Worm (Caenorhabditis elegans) whole organism, L4 larva: Measurements from ENCODE around the gene sdc-1.
A peak's percentile ranks its signal among the peaks of the same experiment; 100 is the strongest.

Experiments used
- F10B5.3 ChIP-seq: sonication (generic microtip); optimal IDR thresholded peaks from 2 replicates; lab custom pipeline; 2016; ENCODE audit warnings: mild to moderate bottlenecking, missing genetic modification characterization, missing compliant biosample characterization
- F37D6.2 ChIP-seq: sonication (generic microtip); optimal IDR thresholded peaks from 2 replicates; lab custom pipeline; 2016; ENCODE audit warnings: mild to moderate bottlenecking, missing genetic modification characterization, missing compliant biosample characterization
- R02D3.7 ChIP-seq: fragments of 150-350 bp; sonication (generic microtip); optimal IDR thresholded peaks from 3 replicates; lab custom pipeline; 2014; ENCODE audit warnings: missing biosample characterization, missing genetic modification characterization
- T26A8.4 ChIP-seq: fragments of 200-800 bp; sonication (Bioruptor generic); IDR thresholded peaks from 2 replicates; pipeline ENCODE4 v1.3.6; 2022; ENCODE audit warnings: missing genetic modification characterization, missing compliant biosample characterization
- Y5F2A.4 ChIP-seq: fragments of 200-800 bp; sonication (Bioruptor generic); optimal IDR thresholded peaks from 2 replicates; lab custom pipeline; 2018; ENCODE audit warnings: mild to moderate bottlenecking, missing genetic modification characterization, missing compliant biosample characterization
- Y75B8A.6 ChIP-seq: fragments of 200-800 bp; sonication (Bioruptor generic); IDR thresholded peaks from 2 replicates; pipeline ENCODE4 v1.3.6; 2022; ENCODE audit warnings: missing genetic modification reagents, missing genetic modification characterization, missing compliant biosample characterization
- aha-1 ChIP-seq: fragments of 150-350 bp; peaks from one replicate; lab custom pipeline; 2014; ENCODE audit warnings: missing biosample characterization, missing genetic modification characterization
- ceh-62 ChIP-seq: sonication (generic microtip); optimal IDR thresholded peaks from 2 replicates; lab custom pipeline; 2017; ENCODE audit warnings: missing biosample characterization, missing genetic modification characterization
- ces-1 ChIP-seq: fragments of 150-350 bp; sonication (generic microtip); optimal IDR thresholded peaks from 4 replicates; lab custom pipeline; 2014; ENCODE audit warnings: missing biosample characterization, missing genetic modification reagents, missing genetic modification characterization
- cey-2 ChIP-seq: sonication (generic microtip); optimal IDR thresholded peaks from 3 replicates; lab custom pipeline; 2017; ENCODE audit warnings: missing genetic modification characterization, mild to moderate bottlenecking, missing compliant biosample characterization, antibody characterized with exemption, borderline replicate concordance; ENCODE audit not compliant: insufficient read depth
- daf-16 ChIP-seq, 3 experiments: sonication (generic microtip); optimal IDR thresholded peaks; 2 replicates each; lab custom pipeline; 2016 to 2017; ENCODE audit warnings: missing genetic modification characterization in 3 of 3, missing genetic modification reagents in 3 of 3, mild to moderate bottlenecking in 2 of 3, missing compliant biosample characterization in 2 of 3, missing biosample characterization in 1 of 3, moderate library complexity in 1 of 3
- daf-19 ChIP-seq: fragments of 200-800 bp; sonication (Bioruptor generic); conservative IDR thresholded peaks from 2 replicates; pipeline ENCODE4 v1.3.6; 2022; ENCODE audit warnings: missing genetic modification characterization, missing compliant biosample characterization
- dmd-6 ChIP-seq: fragments of 200-800 bp; sonication (Bioruptor generic); IDR thresholded peaks from 2 replicates; pipeline ENCODE4 v1.3.6; 2022; ENCODE audit warnings: missing genetic modification reagents, missing genetic modification characterization, missing compliant biosample characterization
- dpl-1 ChIP-seq: fragments of 150-350 bp; optimal IDR thresholded peaks from 2 replicates; lab custom pipeline; 2014; ENCODE audit warnings: missing biosample characterization, missing genetic modification reagents, missing genetic modification characterization
- dve-1 ChIP-seq: sonication (generic microtip); optimal IDR thresholded peaks from 2 replicates; lab custom pipeline; 2017; ENCODE audit warnings: antibody characterized with exemption, mild to moderate bottlenecking, missing genetic modification characterization, missing compliant biosample characterization; ENCODE audit not compliant: insufficient read depth
- egl-43 ChIP-seq: fragments of 200-800 bp; sonication (Bioruptor generic); IDR thresholded peaks from 2 replicates; pipeline ENCODE4 v1.3.6; 2022; ENCODE audit warnings: missing genetic modification reagents, missing genetic modification characterization, missing compliant biosample characterization
- hlh-11 ChIP-seq: fragments of 200-800 bp; sonication (Bioruptor generic); optimal IDR thresholded peaks from 2 replicates; lab custom pipeline; 2018; ENCODE audit warnings: mild to moderate bottlenecking, missing genetic modification characterization, missing compliant biosample characterization
- hlh-30 ChIP-seq: sonication (generic microtip); optimal IDR thresholded peaks from 2 replicates; lab custom pipeline; 2017; ENCODE audit warnings: antibody characterized with exemption, mild to moderate bottlenecking, missing genetic modification characterization, missing compliant biosample characterization; ENCODE audit not compliant: insufficient read depth
- hmg-1.1 ChIP-seq: fragments of 200-800 bp; sonication (Bioruptor generic); IDR thresholded peaks from 2 replicates; pipeline ENCODE4 v1.3.6; 2022; ENCODE audit warnings: missing genetic modification reagents, missing genetic modification characterization, missing compliant biosample characterization
- jun-1 ChIP-seq: fragments of 150-350 bp; optimal IDR thresholded peaks from 2 replicates; lab custom pipeline; 2014; ENCODE audit warnings: missing biosample characterization, missing genetic modification reagents, missing genetic modification characterization
- lin-29 ChIP-seq: fragments of 200-800 bp; sonication (Bioruptor generic); IDR thresholded peaks from 2 replicates; pipeline ENCODE4 v1.3.6; 2022; ENCODE audit warnings: missing genetic modification reagents, missing genetic modification characterization, missing compliant biosample characterization
- madf-5 ChIP-seq, 2 experiments: fragments of 200-800 bp; sonication (Bioruptor generic); IDR thresholded peaks; 2 replicates each; pipeline ENCODE4 v1.3.6; 2022; ENCODE audit warnings: missing compliant biosample characterization in 2 of 2, missing genetic modification characterization in 2 of 2
- mdl-1 ChIP-seq, 2 experiments: fragments of 150-350 bp in 1 of 2; sonication (generic microtip) in 1 of 2; optimal IDR thresholded peaks; 2 replicates each; lab custom pipeline; 2014 to 2017; ENCODE audit warnings: missing biosample characterization in 2 of 2, missing genetic modification characterization in 2 of 2
- mxl-3 ChIP-seq: fragments of 200-800 bp; sonication (Bioruptor generic); optimal IDR thresholded peaks from 2 replicates; lab custom pipeline; 2018; ENCODE audit warnings: mild to moderate bottlenecking, missing genetic modification characterization, missing compliant biosample characterization
- nhr-102 ChIP-seq: sonication (generic microtip); optimal IDR thresholded peaks from 2 replicates; lab custom pipeline; 2016; ENCODE audit warnings: mild to moderate bottlenecking, missing genetic modification characterization, moderate library complexity, missing compliant biosample characterization
- nhr-111 ChIP-seq: fragments of 200-800 bp; sonication (Bioruptor generic); optimal IDR thresholded peaks from 2 replicates; lab custom pipeline; 2018; ENCODE audit warnings: mild to moderate bottlenecking, missing genetic modification characterization, missing compliant biosample characterization
- nhr-237 ChIP-seq: sonication (generic microtip); optimal IDR thresholded peaks from 2 replicates; lab custom pipeline; 2017; ENCODE audit warnings: missing biosample characterization, missing genetic modification characterization
- nhr-28 ChIP-seq: fragments of 150-350 bp; optimal IDR thresholded peaks from 2 replicates; lab custom pipeline; 2014; ENCODE audit warnings: missing biosample characterization, missing genetic modification characterization
- nhr-48 ChIP-seq: sonication (generic microtip); optimal IDR thresholded peaks from 2 replicates; lab custom pipeline; 2016; ENCODE audit warnings: mild to moderate bottlenecking, missing genetic modification characterization, missing compliant biosample characterization
- nhr-6 ChIP-seq: fragments of 150-350 bp; optimal IDR thresholded peaks from 2 replicates; lab custom pipeline; 2014; ENCODE audit warnings: missing biosample characterization, missing genetic modification characterization
- nhr-77 ChIP-seq: fragments of 150-350 bp; optimal IDR thresholded peaks from 2 replicates; lab custom pipeline; 2014; ENCODE audit warnings: missing biosample characterization, missing genetic modification characterization
- saeg-2 ChIP-seq: fragments of 200-800 bp; sonication (Bioruptor generic); IDR thresholded peaks from 2 replicates; pipeline ENCODE4 v1.3.6; 2022; ENCODE audit warnings: missing genetic modification reagents, missing genetic modification characterization, missing compliant biosample characterization
- set-16 ChIP-seq: fragments of 200-800 bp; sonication (Bioruptor generic); IDR thresholded peaks from 2 replicates; pipeline ENCODE4 v1.3.6; 2022; ENCODE audit warnings: missing genetic modification reagents, missing genetic modification characterization, missing compliant biosample characterization
- spr-1 ChIP-seq: sonication (generic microtip); optimal IDR thresholded peaks from 2 replicates; lab custom pipeline; 2016; ENCODE audit warnings: mild to moderate bottlenecking, missing genetic modification characterization, missing compliant biosample characterization
- spr-3 ChIP-seq: fragments of 200-800 bp; sonication (Bioruptor generic); optimal IDR thresholded peaks from 2 replicates; lab custom pipeline; 2018; ENCODE audit warnings: mild to moderate bottlenecking, missing genetic modification characterization, missing compliant biosample characterization
- tag-97 ChIP-seq: fragments of 200-800 bp; sonication (Bioruptor generic); IDR thresholded peaks from 2 replicates; pipeline ENCODE4 v1.3.6; 2022; ENCODE audit warnings: missing genetic modification characterization, missing compliant biosample characterization
- unc-62 ChIP-seq, 3 experiments: fragments of 150-350 bp in 1 of 3; sonication (generic microtip); optimal IDR thresholded peaks in 2 of 3; peaks in 1 of 3; 1 replicate in 1 of 3; 2 replicates in 2 of 3; lab custom pipeline; 2014 to 2017; ENCODE audit warnings: missing biosample characterization in 3 of 3, missing genetic modification characterization in 3 of 3, missing genetic modification reagents in 3 of 3, missing genotype in 1 of 3
- vab-7 ChIP-seq: fragments of 200-800 bp; sonication (Bioruptor generic); IDR thresholded peaks from 2 replicates; pipeline ENCODE4 v1.3.6; 2022; ENCODE audit warnings: missing genetic modification reagents, missing genetic modification characterization, missing compliant biosample characterization
- zag-1 ChIP-seq: fragments of 150-350 bp; optimal IDR thresholded peaks from 2 replicates; lab custom pipeline; 2014; ENCODE audit warnings: missing biosample characterization, missing genetic modification characterization
- zip-11 ChIP-seq: fragments of 200-800 bp; sonication (Bioruptor generic); IDR thresholded peaks from 2 replicates; pipeline ENCODE4 v1.3.6; 2022; ENCODE audit warnings: missing genetic modification characterization, missing compliant biosample characterization

Gene sdc-1

ce11 chrX:16317629-16318028 lies 42.1 kb downstream of the sdc-1 start, which contains the start of gene T01B4.3:
Gene T01B4.3 (minus strand): TSS chrX:16317729.
- TF ChIP-seq Y75B8A.6 (GFP tag; lab: Robert Waterston, UW) (no peak), lin-29 (GFP tag; lab: Robert Waterston, UW) (no peak)

ce11 chrX:16318248-16318647 lies 42.7 kb downstream of the sdc-1 start:
- TF ChIP-seq madf-5 (GFP tag; IDR thresholded peaks at IDR 0.05; lab: Robert Waterston, UW) (no peak), dmd-6 (GFP tag; lab: Robert Waterston, UW) (no peak), nhr-102 (tag; lab: Kevin White, UChicago) (no peak), nhr-111 (GFP tag; lab: Kevin White, UChicago) (no peak), zip-11 (GFP tag; lab: Robert Waterston, UW) (no peak), egl-43 (peak; percentile 64; the same call in 1 of the 2 replicates), daf-19 (no peak), saeg-2 (GFP tag; lab: Robert Waterston, UW) (no peak), F10B5.3 (tag; lab: Kevin White, UChicago) (no peak), nhr-237 (no peak), set-16 (peak; percentile 85)

- TF ChIP-seq nhr-77 (no peak), nhr-6 (tag; lab: Kevin White, UChicago) (no peak), dmd-6 (GFP tag; lab: Robert Waterston, UW) (no peak), vab-7 (no peak), spr-1 (no peak), spr-3 (GFP tag; lab: Kevin White, UChicago) (no peak), hlh-30 (tag; lab: Kevin White, UChicago) (no peak), tag-97 (GFP tag; lab: Robert Waterston, UW) (no peak), unc-62 (GFP tag; optimal IDR thresholded peaks at IDR 0.05 in 1 of 2; lab: Kevin White, UChicago) (no peak), unc-62 (tag; optimal IDR thresholded peaks at IDR 0.05; lab: Kevin White, UChicago) (no peak), T26A8.4 (GFP tag; lab: Robert Waterston, UW) (no peak), dve-1 (tag; lab: Kevin White, UChicago) (no peak), F37D6.2 (tag; lab: Kevin White, UChicago) (no peak), zag-1 (tag; lab: Kevin White, UChicago) (no peak)
These were observed 45.8 kb downstream of the sdc-1 start for ce11 chrX:16321327-16321726.

- TF ChIP-seq cey-2 (tag; lab: Kevin White, UChicago) = no peak
- TF ChIP-seq dmd-6 (GFP tag; lab: Robert Waterston, UW) = no peak
- peak; percentile 48 for TF ChIP-seq ces-1 (GFP tag; lab: Kevin White, UChicago)
These were observed 46.3 kb downstream of the sdc-1 start for ce11 chrX:16321864-16322263.

ce11 chrX:16324222-16324621 lies 48.7 kb downstream of the sdc-1 start:
- peak; percentile 39 for TF ChIP-seq nhr-28
- TF ChIP-seq jun-1 (tag; lab: Kevin White, UChicago) = no peak
- TF ChIP-seq Y5F2A.4 (GFP tag; lab: Kevin White, UChicago) = no peak
- TF ChIP-seq hlh-30 (tag; lab: Kevin White, UChicago) = peak; percentile 53
- TF ChIP-seq R02D3.7 (tag; lab: Kevin White, UChicago) = no peak
- no peak for TF ChIP-seq ceh-62 (tag; lab: Kevin White, UChicago)
- peak; percentile 28 to 76 for TF ChIP-seq mdl-1 (tag; optimal IDR thresholded peaks at IDR 0.05; lab: Kevin White, UChicago)
- peak; percentile 68 for TF ChIP-seq hlh-11 (tag; lab: Kevin White, UChicago)
- TF ChIP-seq hmg-1.1 = 0 out of 2 replicates have a peak, but pooled peaks have one; percentile 21
- peak; percentile 43 for TF ChIP-seq aha-1
- peak; percentile 52 for TF ChIP-seq mxl-3 (GFP tag; lab: Kevin White, UChicago)
- peak in 1 of 2 experiments; percentile 77 for TF ChIP-seq unc-62 (GFP tag; optimal IDR thresholded peaks at IDR 0.05 in 1 of 2; lab: Kevin White, UChicago)
- TF ChIP-seq unc-62 (tag; optimal IDR thresholded peaks at IDR 0.05; lab: Kevin White, UChicago) = no peak
- no peak for TF ChIP-seq daf-16 (GFP tag; optimal IDR thresholded peaks at IDR 0.05; lab: Kevin White, UChicago)
- TF ChIP-seq daf-16 (tag; optimal IDR thresholded peaks at IDR 0.05; lab: Kevin White, UChicago) = no peak
- peak; percentile 17 for TF ChIP-seq dpl-1
- TF ChIP-seq nhr-48 (tag; lab: Kevin White, UChicago) = peak; percentile 34
